Fruit fly (Drosophila melanogaster) whole organism, wandering third instar larva: ENCODE measurements around the gene CG42654.

Experiments used
- Abd-B ChIP-seq: fragments of >200 bp; optimal IDR thresholded peaks from 2 replicates; lab custom pipeline; 2017; ENCODE audit warnings: missing biosample characterization, missing genetic modification characterization
- CG32264 ChIP-seq: fragments of 200-800 bp; sonication (Bioruptor generic); optimal IDR thresholded peaks from 2 replicates; lab custom pipeline; 2016; ENCODE audit warnings: missing biosample characterization, missing genetic modification characterization
- CG9705 ChIP-seq: fragments of 200-800 bp; sonication (Bioruptor generic); optimal IDR thresholded peaks from 2 replicates; lab custom pipeline; 2018; ENCODE audit warnings: missing biosample characterization, mild to moderate bottlenecking, missing genetic modification characterization
- CrebA ChIP-seq: fragments of 200-800 bp; sonication (Bioruptor generic); optimal IDR thresholded peaks from 2 replicates; lab custom pipeline; 2016; ENCODE audit warnings: missing biosample characterization, mild to moderate bottlenecking, missing genetic modification characterization, borderline replicate concordance
- Dfd ChIP-seq: fragments of >200 bp; optimal IDR thresholded peaks from 2 replicates; lab custom pipeline; 2017; ENCODE audit warnings: missing biosample characterization, missing genetic modification characterization
- Dif ChIP-seq: fragments of 200-275, 200-300 bp; sonication (Bioruptor generic); optimal IDR thresholded peaks from 2 replicates; lab custom pipeline; 2018; ENCODE audit warnings: missing biosample characterization, missing genetic modification characterization; ENCODE audit not compliant: partially characterized antibody
- GATAd ChIP-seq: sonication (Bioruptor generic); optimal IDR thresholded peaks from 2 replicates; lab custom pipeline; 2016; ENCODE audit warnings: missing biosample characterization, missing genetic modification characterization
- HLH106 ChIP-seq: fragments of 200-800 bp; optimal IDR thresholded peaks from 3 replicates; lab custom pipeline; 2019; ENCODE audit warnings: missing biosample characterization, mild to moderate bottlenecking, missing genetic modification characterization, moderate library complexity
- Hnf4 ChIP-seq: fragments of 200-800 bp; sonication (Bioruptor generic); optimal IDR thresholded peaks from 2 replicates; lab custom pipeline; 2016; ENCODE audit warnings: missing biosample characterization, mild to moderate bottlenecking, missing genetic modification characterization
- Hr78 ChIP-seq: fragments of >200 bp; optimal IDR thresholded peaks from 2 replicates; lab custom pipeline; 2017; ENCODE audit warnings: missing biosample characterization, missing genetic modification characterization
- Hr83 ChIP-seq: fragments of 200-300 bp; sonication (Bioruptor generic); optimal IDR thresholded peaks from 2 replicates; lab custom pipeline; 2016; ENCODE audit warnings: missing biosample characterization, mild to moderate bottlenecking, missing genetic modification characterization, moderate library complexity; ENCODE audit not compliant: poor library complexity, severe bottlenecking
- Jra ChIP-seq: sonication (Bioruptor generic); optimal IDR thresholded peaks from 2 replicates; lab custom pipeline; 2016; ENCODE audit warnings: missing biosample characterization, missing genetic modification characterization
- Mio ChIP-seq: sonication (Bioruptor generic); optimal IDR thresholded peaks from 2 replicates; lab custom pipeline; 2016; ENCODE audit warnings: missing biosample characterization, missing genetic modification characterization
- Myc ChIP-seq: fragments of >200 bp; optimal IDR thresholded peaks from 2 replicates; lab custom pipeline; 2017
- N ChIP-seq: fragments of >200 bp; optimal IDR thresholded peaks from 2 replicates; lab custom pipeline; 2018; ENCODE audit warnings: missing biosample characterization, missing external identifiers, missing genetic modification characterization
- OdsH ChIP-seq: fragments of 200-800 bp; sonication (Bioruptor generic); optimal IDR thresholded peaks from 2 replicates; lab custom pipeline; 2016; ENCODE audit warnings: missing biosample characterization, mild to moderate bottlenecking, missing genetic modification characterization
- Rel ChIP-seq, 2 experiments: fragments of 200-800 bp; sonication (Bioruptor generic) in 1 of 2; optimal IDR thresholded peaks; 2 replicates in 1 of 2; 3 replicates in 1 of 2; lab custom pipeline; 2016 to 2019; ENCODE audit warnings: mild to moderate bottlenecking in 2 of 2, missing biosample characterization in 2 of 2, missing genetic modification characterization in 2 of 2, moderate library complexity in 1 of 2
- Sp1 ChIP-seq: fragments of 200-800 bp; sonication (Bioruptor generic); optimal IDR thresholded peaks from 3 replicates; lab custom pipeline; 2019; ENCODE audit warnings: missing biosample characterization, mild to moderate bottlenecking, missing genetic modification characterization, moderate library complexity
- Vsx2 ChIP-seq: fragments of 200-300, 225-300 bp; sonication (Bioruptor generic); optimal IDR thresholded peaks from 2 replicates; lab custom pipeline; 2018; ENCODE audit warnings: missing biosample characterization, missing genetic modification characterization; ENCODE audit not compliant: partially characterized antibody
- br ChIP-seq: fragments of 200-800 bp; sonication (Bioruptor generic); optimal IDR thresholded peaks from 2 replicates; lab custom pipeline; 2016; ENCODE audit warnings: missing biosample characterization, missing genetic modification characterization
- brk ChIP-seq: fragments of 200-800 bp; sonication (Bioruptor generic); optimal IDR thresholded peaks from 2 replicates; lab custom pipeline; 2016; ENCODE audit warnings: missing biosample characterization, mild to moderate bottlenecking, missing genetic modification characterization
- dl ChIP-seq, 2 experiments: fragments of 175-275, 200-275 bp in 1 of 2; fragments of 200-275 bp in 1 of 2; sonication (Bioruptor generic); optimal IDR thresholded peaks; lab custom pipeline; 2018; ENCODE audit warnings: mild to moderate bottlenecking in 2 of 2, missing biosample characterization in 2 of 2, missing genetic modification characterization in 2 of 2, moderate library complexity in 2 of 2; ENCODE audit not compliant: partially characterized antibody in 2 of 2, insufficient read depth in 1 of 2
- dmrt93B ChIP-seq: fragments of 200-800 bp; sonication (Bioruptor generic); optimal IDR thresholded peaks from 2 replicates; lab custom pipeline; 2018; ENCODE audit warnings: missing biosample characterization, mild to moderate bottlenecking, missing genetic modification characterization
- dsf ChIP-seq: sonication (Bioruptor generic); optimal IDR thresholded peaks from 2 replicates; lab custom pipeline; 2016; ENCODE audit warnings: missing biosample characterization, missing genetic modification characterization, borderline replicate concordance
- ey ChIP-seq: fragments of 200-800 bp; sonication (Bioruptor generic); optimal IDR thresholded peaks from 2 replicates; lab custom pipeline; 2016; ENCODE audit warnings: missing biosample characterization, missing genetic modification characterization
- foxo ChIP-seq, 2 experiments: fragments of 200-800 bp; sonication (Bioruptor generic); optimal IDR thresholded peaks; 2 replicates in 1 of 2; 3 replicates in 1 of 2; lab custom pipeline; 2016 to 2017; ENCODE audit warnings: missing biosample characterization in 2 of 2, missing genetic modification characterization in 2 of 2
- fru ChIP-seq: fragments of 200-800 bp; sonication (Bioruptor generic); optimal IDR thresholded peaks from 3 replicates; lab custom pipeline; 2016; ENCODE audit warnings: missing biosample characterization, mild to moderate bottlenecking, missing genetic modification characterization
- h ChIP-seq: fragments of 200-800 bp; sonication (Bioruptor generic); optimal IDR thresholded peaks from 3 replicates; lab custom pipeline; 2016; ENCODE audit warnings: missing biosample characterization, mild to moderate bottlenecking, missing genetic modification characterization
- jim ChIP-seq: fragments of 175-275, 200-325 bp; sonication (Bioruptor generic); optimal IDR thresholded peaks from 2 replicates; lab custom pipeline; 2016; ENCODE audit warnings: missing biosample characterization, mild to moderate bottlenecking, missing genetic modification characterization
- lola ChIP-seq: fragments of >200 bp; optimal IDR thresholded peaks from 2 replicates; lab custom pipeline; 2017; ENCODE audit warnings: missing biosample characterization, missing genetic modification characterization
- pan ChIP-seq: fragments of >200 bp; optimal IDR thresholded peaks from 2 replicates; lab custom pipeline; 2017
- psq ChIP-seq: fragments of 200-800 bp; sonication (Bioruptor generic); optimal IDR thresholded peaks from 3 replicates; lab custom pipeline; 2017; ENCODE audit warnings: missing biosample characterization, mild to moderate bottlenecking, missing genetic modification characterization, moderate library complexity
- rgr ChIP-seq: fragments of 200-800 bp; sonication (Bioruptor generic); optimal IDR thresholded peaks from 3 replicates; lab custom pipeline; 2016; ENCODE audit warnings: missing biosample characterization, mild to moderate bottlenecking, missing genetic modification characterization
- sage ChIP-seq: fragments of 200-800 bp; sonication (Bioruptor generic); optimal IDR thresholded peaks from 2 replicates; lab custom pipeline; 2016; ENCODE audit warnings: missing biosample characterization, mild to moderate bottlenecking, missing genetic modification characterization
- sv ChIP-seq: fragments of 200-800 bp; sonication (Bioruptor generic); optimal IDR thresholded peaks from 3 replicates; lab custom pipeline; 2016; ENCODE audit warnings: missing biosample characterization, missing genetic modification characterization
- tai ChIP-seq: sonication (Bioruptor generic); optimal IDR thresholded peaks from 2 replicates; lab custom pipeline; 2016; ENCODE audit warnings: missing biosample characterization, missing genetic modification characterization
- usp ChIP-seq: fragments of >200 bp; optimal IDR thresholded peaks from 2 replicates; lab custom pipeline; 2017; ENCODE audit warnings: missing biosample characterization, missing genetic modification characterization
- woc ChIP-seq: sonication (Bioruptor generic); optimal IDR thresholded peaks from 2 replicates; lab custom pipeline; 2016; ENCODE audit warnings: missing biosample characterization, mild to moderate bottlenecking, missing genetic modification characterization

Gene CG42654

dm6 chr3L:19929051-19929718 lies 25.1 kb downstream of the CG42654 start:
- TF ChIP-seq OdsH (GFP tag; lab: Kevin White, UChicago), result peak; percentile 20
- TF ChIP-seq Rel (GFP tag; optimal IDR thresholded peaks at IDR 0.05; lab: Kevin White, UChicago), result no peak
- TF ChIP-seq Rel (tag; optimal IDR thresholded peaks at IDR 0.05; lab: Kevin White, UChicago), result peak; percentile 84
- no peak for TF ChIP-seq usp (GFP tag; lab: Kevin White, UChicago)
- no peak for TF ChIP-seq Sp1
- peak; percentile 47 for TF ChIP-seq Dif (GFP tag; lab: Kevin White, UChicago)
- peak; percentile 39 for TF ChIP-seq h (GFP tag; lab: Kevin White, UChicago)
- TF ChIP-seq rgr (GFP tag; lab: Kevin White, UChicago), result peak; percentile 35
- peak; percentile 18 for TF ChIP-seq Dfd
- peak; percentile 23 for TF ChIP-seq psq (GFP tag; lab: Kevin White, UChicago)
- no peak for TF ChIP-seq N
- no peak for TF ChIP-seq CrebA
- no peak for TF ChIP-seq Hr78 (GFP tag; lab: Kevin White, UChicago)
- TF ChIP-seq ey (GFP tag; lab: Kevin White, UChicago), result peak; percentile 10
- TF ChIP-seq dl (GFP tag; optimal IDR thresholded peaks at IDR 0.05; lab: Kevin White, UChicago; ENCODE audit: insufficient read depth in 1 of 2, partially characterized antibody in 2 of 2), result no peak
- peak in 1 of 2 experiments; percentile 45 for TF ChIP-seq foxo (GFP tag; optimal IDR thresholded peaks at IDR 0.05; lab: Kevin White, UChicago)
- no peak for TF ChIP-seq Vsx2 (GFP tag; lab: Kevin White, UChicago)
- no peak for TF ChIP-seq Jra (GFP tag; lab: Kevin White, UChicago)
- TF ChIP-seq fru (GFP tag; lab: Kevin White, UChicago), result peak; percentile 7
- TF ChIP-seq dmrt93B, result no peak
- peak; percentile 20 for TF ChIP-seq jim (GFP tag; lab: Kevin White, UChicago)
- peak; percentile 42 for TF ChIP-seq woc (GFP tag; lab: Kevin White, UChicago)
- peak; percentile 35 for TF ChIP-seq HLH106 (tag; lab: Kevin White, UChicago)
- no peak for TF ChIP-seq Hnf4
- no peak for TF ChIP-seq Myc (lab: Kevin White, UChicago)

- TF ChIP-seq CrebA (no peak), Mio (GFP tag; lab: Kevin White, UChicago) (no peak), Myc (lab: Kevin White, UChicago) (no peak), ey (GFP tag; lab: Kevin White, UChicago) (peak; percentile 70), woc (GFP tag; lab: Kevin White, UChicago) (peak; percentile 12), Sp1 (peak; percentile 28), CG9705 (GFP tag; lab: Kevin White, UChicago) (peak; percentile 42), br (GFP tag; lab: Kevin White, UChicago) (peak; percentile 12), fru (GFP tag; lab: Kevin White, UChicago) (peak; percentile 84), Vsx2 (GFP tag; lab: Kevin White, UChicago) (no peak), psq (GFP tag; lab: Kevin White, UChicago) (peak; percentile 23), dsf (GFP tag; lab: Kevin White, UChicago) (no peak), Hnf4 (peak; percentile 79), Dfd (no peak), dl (GFP tag; optimal IDR thresholded peaks at IDR 0.05; lab: Kevin White, UChicago; ENCODE audit: insufficient read depth in 1 of 2, partially characterized antibody in 2 of 2) (no peak), dmrt93B (no peak), usp (GFP tag; lab: Kevin White, UChicago) (no peak), CG32264 (peak; percentile 52), Dif (GFP tag; lab: Kevin White, UChicago) (no peak), sage (GFP tag; lab: Kevin White, UChicago) (no peak), lola (GFP tag; lab: Kevin White, UChicago) (no peak), sv (GFP tag; lab: Kevin White, UChicago) (peak; percentile 78), N (no peak), pan (lab: Kevin White, UChicago) (no peak), jim (GFP tag; lab: Kevin White, UChicago) (no peak), OdsH (GFP tag; lab: Kevin White, UChicago) (peak; percentile 45), Abd-B (GFP tag; lab: Kevin White, UChicago) (no peak), Hr83 (GFP tag; lab: Kevin White, UChicago) (peak; percentile 44), Rel (GFP tag; optimal IDR thresholded peaks at IDR 0.05; lab: Kevin White, UChicago) (no peak), Rel (tag; optimal IDR thresholded peaks at IDR 0.05; lab: Kevin White, UChicago) (peak; percentile 36), brk (no peak), Jra (GFP tag; lab: Kevin White, UChicago) (no peak), GATAd (GFP tag; lab: Kevin White, UChicago) (no peak), h (GFP tag; lab: Kevin White, UChicago) (peak; percentile 69), HLH106 (tag; lab: Kevin White, UChicago) (peak; percentile 58), tai (GFP tag; lab: Kevin White, UChicago) (no peak), foxo (GFP tag; optimal IDR thresholded peaks at IDR 0.05; lab: Kevin White, UChicago) (peak in 1 of 2 experiments; percentile 75), Hr78 (GFP tag; lab: Kevin White, UChicago) (no peak), rgr (GFP tag; lab: Kevin White, UChicago) (peak; percentile 62)
- TF ChIP-seq, all 38 proteins: peak for 17
Measured at dm6 chr3L:19928435-19929011, 25.8 kb downstream of the CG42654 start, which contains the start of the genes CG8004 and RhoGDI. Gene CG8004 (minus strand): TSS chr3L:19928508. Gene RhoGDI (plus strand): TSS chr3L:19928743.
